Fruit fly (Drosophila melanogaster): ENCODE results near the gene MtnF.

The MtnF gene

DNA sequence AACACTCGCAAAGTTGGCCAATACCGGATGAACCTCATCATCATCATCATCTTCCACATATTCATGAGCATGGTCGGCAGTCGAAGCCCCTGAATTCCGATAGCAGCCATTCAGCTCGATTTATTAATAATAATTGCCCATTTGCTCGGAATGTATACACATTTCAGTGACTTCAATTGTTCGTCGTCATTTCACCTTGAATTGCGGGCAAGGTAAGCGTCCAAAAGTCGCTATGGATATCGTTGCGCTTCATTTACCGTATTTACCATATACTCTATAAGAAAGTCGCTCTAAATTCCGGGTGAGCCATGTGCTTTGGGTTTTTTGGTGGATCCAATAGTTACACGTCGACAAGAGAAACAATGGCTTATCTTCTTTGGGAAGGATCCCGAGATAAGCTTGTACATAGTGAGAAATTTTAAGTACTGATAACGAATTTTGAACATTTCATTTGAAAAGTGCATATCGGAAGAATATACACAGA, 8.9 kb downstream of the MtnF start (continued):
- no peak for TF ChIP-seq dsx (GFP tag; optimal IDR thresholded peaks at IDR 0.05; ENCODE audit: poor library complexity, severe bottlenecking)
- no peak for TF ChIP-seq CG6792 (GFP tag; optimal IDR thresholded peaks at IDR 0.05)
- TF ChIP-seq Blimp-1 (GFP tag; optimal IDR thresholded peaks at IDR 0.05): no peak
- TF ChIP-seq Sox14 (GFP tag; optimal IDR thresholded peaks at IDR 0.05): peak; percentile 36
- peak; percentile 38 for TF ChIP-seq dac (GFP tag; optimal IDR thresholded peaks at IDR 0.05)
- peak; percentile 30 for TF ChIP-seq Lpt (GFP tag; optimal IDR thresholded peaks at IDR 0.05)
- no peak for TF ChIP-seq ss (GFP tag; optimal IDR thresholded peaks at IDR 0.05)
- no peak for TF ChIP-seq CG11294 (GFP tag; IDR thresholded peaks at IDR 0.05)
- TF ChIP-seq svp (GFP tag): peak; percentile 73
- peak; percentile 30 for TF ChIP-seq Hr39 (GFP tag; optimal IDR thresholded peaks at IDR 0.05)
- peak; percentile 46 for TF ChIP-seq CG31627 (GFP tag; optimal IDR thresholded peaks at IDR 0.05)
- TF ChIP-seq CG8319 (GFP tag; optimal IDR thresholded peaks at IDR 0.05): peak; percentile 3
- TF ChIP-seq CG3032 (tag; optimal IDR thresholded peaks at IDR 0.05): no peak
- peak; percentile 73 for TF ChIP-seq CG32006 (GFP tag; optimal IDR thresholded peaks at IDR 0.05)
- no peak for TF ChIP-seq OdsH (GFP tag; optimal IDR thresholded peaks at IDR 0.05)
- TF ChIP-seq salr (GFP tag; optimal IDR thresholded peaks at IDR 0.05): no peak
- TF ChIP-seq esn (GFP tag; optimal IDR thresholded peaks at IDR 0.05): peak; percentile 55
- peak; percentile 58 for TF ChIP-seq CG15336 (GFP tag; IDR thresholded peaks at IDR 0.05)
- peak; percentile 20 for TF ChIP-seq achi (GFP tag; optimal IDR thresholded peaks at IDR 0.05)
- peak; percentile 17 for TF ChIP-seq acj6 (GFP tag; optimal IDR thresholded peaks at IDR 0.05)
- TF ChIP-seq CG8632 (GFP tag; optimal IDR thresholded peaks at IDR 0.05): peak; percentile 46
- peak; percentile 0 for TF ChIP-seq cyc (GFP tag; optimal IDR thresholded peaks at IDR 0.05)
- no peak for TF ChIP-seq vri (GFP tag; optimal IDR thresholded peaks at IDR 0.05)
- TF ChIP-seq lz (GFP tag; optimal IDR thresholded peaks at IDR 0.05): peak; percentile 55

DNA sequence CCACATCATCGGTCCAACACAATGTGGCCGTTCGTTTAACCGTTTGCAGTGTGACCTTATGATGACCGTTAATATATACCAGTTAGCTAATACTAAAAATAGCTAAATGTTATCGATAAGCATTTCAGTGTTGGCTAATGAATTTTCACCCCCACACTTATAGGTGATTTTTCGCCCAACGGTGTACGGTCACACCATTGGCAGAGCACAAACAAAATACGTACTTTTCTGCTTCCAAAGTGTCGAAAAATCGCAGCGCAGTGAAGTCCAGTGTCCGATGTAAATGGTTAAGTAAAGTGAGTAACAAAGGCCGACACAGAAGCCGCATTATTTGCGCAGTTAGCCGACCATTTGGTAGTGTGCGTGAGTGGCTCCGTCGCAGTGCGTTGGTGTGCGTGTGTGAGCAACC, 9.4 kb downstream of the MtnF start, which contains the start of the genes Syx18 and atl:
Gene Syx18 (minus strand): TSS at position 46 of the 409 bp plus-strand sequence.
Gene atl (plus strand): TSS at position 155 of the 409 bp plus-strand sequence.
- TF ChIP-seq CG6808 (GFP tag; optimal IDR thresholded peaks at IDR 0.05): no peak
- TF ChIP-seq Gug (GFP tag; IDR thresholded peaks at IDR 0.05): no peak
- TF ChIP-seq Blimp-1 (GFP tag; optimal IDR thresholded peaks at IDR 0.05): no peak
- TF ChIP-seq Ets96B (tag; optimal IDR thresholded peaks at IDR 0.05): no peak
- TF ChIP-seq fd85E (GFP tag; optimal IDR thresholded peaks at IDR 0.05): no peak
- no peak for TF ChIP-seq Ets21C (GFP tag; optimal IDR thresholded peaks at IDR 0.05)
- no peak for TF ChIP-seq CG6163 (GFP tag; IDR thresholded peaks at IDR 0.05)
- TF ChIP-seq Hr39 (GFP tag; optimal IDR thresholded peaks at IDR 0.05): no peak
- TF ChIP-seq CG6854 (GFP tag; optimal IDR thresholded peaks at IDR 0.05): no peak
- no peak for TF ChIP-seq achi (GFP tag; optimal IDR thresholded peaks at IDR 0.05)
- TF ChIP-seq fkh (GFP tag; optimal IDR thresholded peaks at IDR 0.05): no peak
- no peak for TF ChIP-seq eg (GFP tag; IDR thresholded peaks at IDR 0.05)
- TF ChIP-seq CG16779 (tag; optimal IDR thresholded peaks at IDR 0.05): no peak
- TF ChIP-seq dac (GFP tag; optimal IDR thresholded peaks at IDR 0.05): no peak
- TF ChIP-seq CG11762 (GFP tag; optimal IDR thresholded peaks at IDR 0.05; ENCODE audit: insufficient read depth): no peak
- no peak for TF ChIP-seq acj6 (GFP tag; optimal IDR thresholded peaks at IDR 0.05)
- TF ChIP-seq CG3919 (GFP tag; optimal IDR thresholded peaks at IDR 0.05): no peak
- TF ChIP-seq CG11902 (GFP tag; optimal IDR thresholded peaks at IDR 0.05): no peak
- TF ChIP-seq CG1621 (tag; optimal IDR thresholded peaks at IDR 0.05): peak; percentile 20
- no peak for TF ChIP-seq dsx (GFP tag; optimal IDR thresholded peaks at IDR 0.05; ENCODE audit: poor library complexity, severe bottlenecking)
- no peak for TF ChIP-seq Eip93F (GFP tag; optimal IDR thresholded peaks at IDR 0.05)
- TF ChIP-seq Sox14 (GFP tag; optimal IDR thresholded peaks at IDR 0.05): peak; percentile 27
- no peak for TF ChIP-seq CG31627 (GFP tag; optimal IDR thresholded peaks at IDR 0.05)
- TF ChIP-seq CG15336 (GFP tag; IDR thresholded peaks at IDR 0.05): no peak
- peak; percentile 30 for TF ChIP-seq vri (GFP tag; optimal IDR thresholded peaks at IDR 0.05)
- TF ChIP-seq Eip78C (GFP tag): no peak
- no peak for TF ChIP-seq Met (GFP tag; optimal IDR thresholded peaks at IDR 0.05)
- no peak for TF ChIP-seq Hr38 (GFP tag; optimal IDR thresholded peaks at IDR 0.05)
- no peak for TF ChIP-seq fd59A (GFP tag; optimal IDR thresholded peaks at IDR 0.05)
- TF ChIP-seq ss (GFP tag; optimal IDR thresholded peaks at IDR 0.05): peak in 1 of 2 experiments; percentile 37
- TF ChIP-seq CG7368 (GFP tag; optimal IDR thresholded peaks at IDR 0.05): no peak
- no peak for TF ChIP-seq cyc (GFP tag; optimal IDR thresholded peaks at IDR 0.05)
- TF ChIP-seq CG10669 (GFP tag; optimal IDR thresholded peaks at IDR 0.05): no peak
- no peak for TF ChIP-seq Eip75B (GFP tag; optimal IDR thresholded peaks at IDR 0.05)
- peak; percentile 18 for TF ChIP-seq CG3032 (tag; optimal IDR thresholded peaks at IDR 0.05)
- no peak for TF ChIP-seq Sox102F (GFP tag; optimal IDR thresholded peaks at IDR 0.05)
- no peak for TF ChIP-seq CG9139 (GFP tag; optimal IDR thresholded peaks at IDR 0.05)

Measured in whole organism, prepupa.